Worm (Caenorhabditis elegans) whole organism, L4 larva: ENCODE results near the gene B0464.6.

Source experiments
- F26F4.8 ChIP-seq: fragments of 200-800 bp; sonication (Bioruptor generic); conservative IDR thresholded peaks from 2 replicates; pipeline ENCODE4 v1.3.6; 2022; ENCODE audit warnings: missing genetic modification characterization, missing compliant biosample characterization
- ceh-20 ChIP-seq: fragments of 200-800 bp; sonication (Bioruptor generic); IDR thresholded peaks from 2 replicates; pipeline ENCODE4 v1.3.6; 2022; ENCODE audit warnings: missing genetic modification reagents, missing genetic modification characterization, missing compliant biosample characterization
- ctbp-1 ChIP-seq: fragments of 200-800 bp; sonication (Bioruptor generic); IDR thresholded peaks from 2 replicates; pipeline ENCODE4 v1.3.6; 2022; ENCODE audit warnings: missing genetic modification reagents, missing genetic modification characterization, missing compliant biosample characterization
- lin-1 ChIP-seq: fragments of 200-800 bp; sonication (Bioruptor generic); IDR thresholded peaks from 2 replicates; pipeline ENCODE4 v1.3.6; 2022; ENCODE audit warnings: missing genetic modification reagents, missing genetic modification characterization, missing compliant biosample characterization

ce11 chrIII:9497412-9497811 lies 31.6 kb upstream of the B0464.6 start:
- TF ChIP-seq ceh-20, result no peak
- TF ChIP-seq F26F4.8 (GFP tag; lab: Robert Waterston, UW), result no peak
- TF ChIP-seq ctbp-1, result no peak
- no peak for TF ChIP-seq lin-1
